Fruit fly (Drosophila melanogaster) whole organism, embryonic: Measurements from ENCODE around the gene RabX6.

Experiments
- Asciz ChIP-seq: fragments of 200-800 bp; sonication (Bioruptor generic); optimal IDR thresholded peaks from 2 replicates; lab custom pipeline; 2017; ENCODE audit warnings: missing biosample characterization, mild to moderate bottlenecking, missing genetic modification characterization, missing genetic modification reagents
- Awh ChIP-seq: fragments of 200-800 bp; sonication (Bioruptor generic); IDR thresholded peaks from 2 replicates; pipeline ENCODE4, ENCODE4 v1.3.6; 2022; ENCODE audit warnings: missing biosample characterization, missing genetic modification characterization
- Blimp-1 ChIP-seq: fragments of 200-800 bp; sonication (Bioruptor generic); optimal IDR thresholded peaks from 3 replicates; lab custom pipeline; 2018; ENCODE audit warnings: missing biosample characterization, missing genetic modification characterization, mild to moderate bottlenecking, moderate library complexity, missing genetic modification reagents
- CG10321 ChIP-seq: fragments of 200-800 bp; sonication (Bioruptor generic); IDR thresholded peaks from 2 replicates; pipeline ENCODE4 v1.3.6; 2022; ENCODE audit warnings: missing biosample characterization, missing genetic modification characterization
- CG10366 ChIP-seq: fragments of 200-800 bp; sonication (Bioruptor generic); IDR thresholded peaks from 2 replicates; pipeline ENCODE4 v1.3.6; 2022; ENCODE audit warnings: missing biosample characterization, missing genetic modification characterization
- CG11504 ChIP-seq: fragments of 200-800 bp; sonication (Bioruptor generic); optimal IDR thresholded peaks from 3 replicates; lab custom pipeline; 2019; ENCODE audit warnings: missing biosample characterization, mild to moderate bottlenecking, missing genetic modification characterization, moderate library complexity
- CG13775 ChIP-seq: fragments of 200-800 bp; sonication (Bioruptor generic); optimal IDR thresholded peaks from 3 replicates; lab custom pipeline; 2017; ENCODE audit warnings: missing biosample characterization, mild to moderate bottlenecking, missing genetic modification characterization
- CG14441 ChIP-seq: fragments of 200-800 bp; sonication (Bioruptor generic); IDR thresholded peaks from 2 replicates; pipeline ENCODE4 v1.3.6; 2022; ENCODE audit warnings: missing biosample characterization, missing genetic modification characterization
- CG14710 ChIP-seq: fragments of 200-800 bp; sonication (Bioruptor generic); optimal IDR thresholded peaks from 3 replicates; lab custom pipeline; 2019; ENCODE audit warnings: missing biosample characterization, mild to moderate bottlenecking, missing genetic modification characterization, moderate library complexity
- CG15601 ChIP-seq: fragments of 200-800 bp; sonication (Bioruptor generic); optimal IDR thresholded peaks from 3 replicates; lab custom pipeline; 2019; ENCODE audit warnings: missing biosample characterization, mild to moderate bottlenecking, missing genetic modification characterization, moderate library complexity
- CG1602 ChIP-seq: fragments of 200-800 bp; sonication (Bioruptor generic); optimal IDR thresholded peaks from 3 replicates; lab custom pipeline; 2016; ENCODE audit warnings: missing biosample characterization, missing genetic modification characterization
- CG17328 ChIP-seq: fragments of 200-800 bp; sonication (Bioruptor generic); IDR thresholded peaks from 2 replicates; pipeline ENCODE4 v1.3.6; 2022; ENCODE audit warnings: missing biosample characterization, missing genetic modification characterization
- CG18262 ChIP-seq: fragments of 200-800 bp; optimal IDR thresholded peaks from 3 replicates; lab custom pipeline; 2019; ENCODE audit warnings: missing biosample characterization, mild to moderate bottlenecking, missing genetic modification characterization, moderate library complexity
- CG2678 ChIP-seq: fragments of 200-800 bp; sonication (Bioruptor generic); optimal IDR thresholded peaks from 3 replicates; lab custom pipeline; 2019; ENCODE audit warnings: missing biosample characterization, mild to moderate bottlenecking, missing genetic modification characterization, moderate library complexity
- CG4730 ChIP-seq: fragments of 200-800 bp; sonication (Bioruptor generic); IDR thresholded peaks from 2 replicates; pipeline ENCODE4 v1.3.6; 2022; ENCODE audit warnings: missing biosample characterization, missing genetic modification characterization
- Hey ChIP-seq: fragments of 200-800 bp; sonication (Bioruptor generic); optimal IDR thresholded peaks from 3 replicates; lab custom pipeline; 2018; ENCODE audit warnings: missing biosample characterization, mild to moderate bottlenecking, missing genetic modification characterization
- Hr39 ChIP-seq: fragments of >200 bp; optimal IDR thresholded peaks from 2 replicates; lab custom pipeline; 2017
- Lpt ChIP-seq: fragments of >200 bp; optimal IDR thresholded peaks from 2 replicates; lab custom pipeline; 2018; ENCODE audit warnings: missing biosample characterization, missing genetic modification characterization
- Optix ChIP-seq: fragments of 200-800 bp; sonication (Bioruptor generic); IDR thresholded peaks from 3 replicates; pipeline ENCODE4 v1.3.6; 2022; ENCODE audit warnings: missing biosample characterization, missing genetic modification characterization
- Ptx1 ChIP-seq: fragments of 200-800 bp; sonication (Bioruptor generic); IDR thresholded peaks from 2 replicates; pipeline ENCODE4 v1.3.6; 2022; ENCODE audit warnings: missing biosample characterization, missing genetic modification characterization
- Sry-δ ChIP-seq: fragments of 200-800 bp; sonication (Bioruptor generic); optimal IDR thresholded peaks from 2 replicates; lab custom pipeline; 2016; ENCODE audit warnings: missing biosample characterization, missing genetic modification characterization
- Ssrp ChIP-seq: fragments of 200-800 bp; sonication (Bioruptor generic); optimal IDR thresholded peaks from 2 replicates; lab custom pipeline; 2018; ENCODE audit warnings: missing biosample characterization, mild to moderate bottlenecking, missing genetic modification characterization, moderate library complexity
- Xrp1 ChIP-seq: fragments of 200-800 bp; sonication (Bioruptor generic); IDR thresholded peaks from 2 replicates; pipeline ENCODE4 v1.3.6; 2022; ENCODE audit warnings: missing biosample characterization, missing genetic modification characterization
- bigmax ChIP-seq: fragments of 200-800 bp; sonication (Bioruptor generic); optimal IDR thresholded peaks from 2 replicates; lab custom pipeline; 2018; ENCODE audit warnings: missing biosample characterization, mild to moderate bottlenecking, missing genetic modification characterization
- bsh ChIP-seq, 2 experiments: fragments of 200-800 bp; sonication (Bioruptor generic); optimal IDR thresholded peaks; 2 replicates each; lab custom pipeline; 2017 to 2018; ENCODE audit warnings: mild to moderate bottlenecking in 2 of 2, missing biosample characterization in 2 of 2, missing genetic modification characterization in 2 of 2, moderate library complexity in 1 of 2
- chm ChIP-seq: fragments of 200-800 bp; sonication (Bioruptor generic); IDR thresholded peaks from 2 replicates; pipeline ENCODE4 v1.3.6; 2022; ENCODE audit warnings: missing biosample characterization, missing genetic modification characterization
- crc ChIP-seq: fragments of 200-800 bp; sonication (Bioruptor generic); optimal IDR thresholded peaks from 2 replicates; lab custom pipeline; 2016; ENCODE audit warnings: missing biosample characterization, missing genetic modification characterization
- dimm ChIP-seq: fragments of 200-800 bp; sonication (Bioruptor generic); IDR thresholded peaks from 2 replicates; pipeline ENCODE4 v1.3.6; 2022; ENCODE audit warnings: missing biosample characterization, missing genetic modification characterization
- dm ChIP-seq: fragments of 200-800 bp; sonication (Bioruptor generic); optimal IDR thresholded peaks from 3 replicates; lab custom pipeline; 2016; ENCODE audit warnings: missing biosample characterization, missing genetic modification characterization
- dysf ChIP-seq: fragments of 200-800 bp; sonication (Bioruptor generic); IDR thresholded peaks from 3 replicates; pipeline ENCODE4 v1.3.6; 2022; ENCODE audit warnings: missing biosample characterization, missing genetic modification characterization
- esg ChIP-seq: fragments of 200-800 bp; sonication (Bioruptor generic); conservative IDR thresholded peaks from 2 replicates; pipeline ENCODE4 v1.3.6; 2022; ENCODE audit warnings: missing biosample characterization, missing genetic modification characterization
- fd64A ChIP-seq: fragments of 200-800 bp; sonication (Bioruptor generic); optimal IDR thresholded peaks from 3 replicates; lab custom pipeline; 2018; ENCODE audit warnings: missing biosample characterization, mild to moderate bottlenecking, missing genetic modification characterization
- gem ChIP-seq: fragments of 200-800 bp; sonication (Bioruptor generic); optimal IDR thresholded peaks from 2 replicates; lab custom pipeline; 2019; ENCODE audit warnings: missing biosample characterization, mild to moderate bottlenecking, missing genetic modification characterization, moderate library complexity
- ind ChIP-seq: fragments of 200-800 bp; sonication (Bioruptor generic); optimal IDR thresholded peaks from 3 replicates; lab custom pipeline; 2016; ENCODE audit warnings: missing biosample characterization, missing genetic modification characterization
- ken ChIP-seq: fragments of 200-800 bp; sonication (Bioruptor generic); IDR thresholded peaks from 3 replicates; pipeline ENCODE4 v1.3.6; 2022; ENCODE audit warnings: missing biosample characterization, missing genetic modification characterization
- lab ChIP-seq: fragments of 200-800 bp; sonication (Bioruptor generic); optimal IDR thresholded peaks from 3 replicates; lab custom pipeline; 2017; ENCODE audit warnings: missing biosample characterization, missing genetic modification characterization, mild to moderate bottlenecking, moderate library complexity, missing genetic modification reagents
- lov ChIP-seq, 2 experiments: fragments of 200-800 bp in 1 of 2; fragments of >200 bp in 1 of 2; sonication (Bioruptor generic) in 1 of 2; IDR thresholded peaks in 1 of 2; optimal IDR thresholded peaks in 1 of 2; 2 replicates in 1 of 2; 3 replicates in 1 of 2; pipeline versions ENCODE4 v1.3.6 to Lab custom; 2017 to 2022; ENCODE audit warnings: missing biosample characterization in 1 of 2, missing genetic modification characterization in 1 of 2
- nerfin-2 ChIP-seq: fragments of 200-800 bp; sonication (Bioruptor generic); IDR thresholded peaks from 2 replicates; pipeline ENCODE4 v1.3.6; 2022; ENCODE audit warnings: missing biosample characterization, missing genetic modification characterization; ENCODE audit not compliant: partially characterized antibody
- pb ChIP-seq: fragments of 200-800 bp; sonication (Bioruptor generic); optimal IDR thresholded peaks from 3 replicates; lab custom pipeline; 2016; ENCODE audit warnings: missing biosample characterization, missing genetic modification characterization
- ranshi ChIP-seq: fragments of 200-800 bp; sonication (Bioruptor generic); IDR thresholded peaks from 2 replicates; pipeline ENCODE4 v1.3.6; 2022; ENCODE audit warnings: missing biosample characterization, missing genetic modification characterization
- row ChIP-seq: fragments of 200-800 bp; sonication (Bioruptor generic); IDR thresholded peaks from 3 replicates; pipeline ENCODE4 v1.3.6; 2022; ENCODE audit warnings: missing biosample characterization, missing genetic modification characterization
- sens ChIP-seq: fragments of 200-800 bp; sonication (Bioruptor generic); peaks from one replicate; lab custom pipeline; 2016; ENCODE audit warnings: missing biosample characterization, missing genetic modification characterization
- sima ChIP-seq: fragments of 200-800 bp; sonication (Bioruptor generic); optimal IDR thresholded peaks from 2 replicates; lab custom pipeline; 2016; ENCODE audit warnings: missing biosample characterization, missing genetic modification characterization
- stc ChIP-seq: fragments of 200-800 bp; sonication (Bioruptor generic); IDR thresholded peaks from 2 replicates; pipeline ENCODE4 v1.3.6; 2022; ENCODE audit warnings: missing biosample characterization, missing genetic modification characterization
- ttk ChIP-seq: fragments of 200-800 bp; sonication (Bioruptor generic); IDR thresholded peaks from 2 replicates; pipeline ENCODE4 v2.1.2; 2022; ENCODE audit warnings: missing biosample characterization, missing genetic modification characterization
- vvl ChIP-seq: fragments of 200-800 bp; sonication (Bioruptor generic); IDR thresholded peaks from 2 replicates; pipeline ENCODE4 v1.3.6; 2022; ENCODE audit warnings: missing biosample characterization, missing genetic modification characterization
- wor ChIP-seq: fragments of 200-800 bp; sonication (Bioruptor generic); IDR thresholded peaks from 2 replicates; pipeline ENCODE4 v1.3.6; 2022; ENCODE audit warnings: missing biosample characterization, missing genetic modification characterization
- zf30C ChIP-seq: fragments of 200-800 bp; sonication (Bioruptor generic); optimal IDR thresholded peaks from 3 replicates; lab custom pipeline; 2018; ENCODE audit warnings: missing biosample characterization, mild to moderate bottlenecking, missing genetic modification characterization

Gene RabX6

dm6 chr3L:721026-721425 is 30.7 kb downstream of the RabX6 start (continued):
- TF ChIP-seq fd64A (GFP tag; lab: Kevin White, UChicago): no peak
- no peak for TF ChIP-seq Hr39 (lab: Kevin White, UChicago)
- peak; percentile 9 for TF ChIP-seq CG11504 (tag; lab: Kevin White, UChicago)

- TF ChIP-seq bsh (GFP tag; optimal IDR thresholded peaks at IDR 0.05; lab: Kevin White, UChicago): peak in 1 of 2 experiments; percentile 9
- TF ChIP-seq lov (optimal IDR thresholded peaks at IDR 0.05; lab: Kevin White, UChicago): no peak
- TF ChIP-seq lov (GFP tag; IDR thresholded peaks at IDR 0.05; lab: Robert Waterston, UW): peak; percentile 30; the same call in 1 of the 3 replicates
- TF ChIP-seq ken (GFP tag; lab: Robert Waterston, UW): 0 out of 3 replicates have a peak, but pooled peaks have one; percentile 12
- TF ChIP-seq vvl (GFP tag; lab: Robert Waterston, UW): 0 out of 2 replicates have a peak, but pooled peaks have one; percentile 6
- TF ChIP-seq Asciz (GFP tag; lab: Kevin White, UChicago): peak; percentile 1
- no peak for TF ChIP-seq bigmax
- TF ChIP-seq crc (GFP tag; lab: Kevin White, UChicago): no peak
- peak; percentile 37; the same call in 1 of the 2 replicates for TF ChIP-seq Xrp1 (GFP tag; lab: Robert Waterston, UW)
- TF ChIP-seq lab (GFP tag; lab: Kevin White, UChicago): peak; percentile 9
- 0 out of 2 replicates have a peak, but pooled peaks have one; percentile 33 for TF ChIP-seq Awh
- peak; percentile 11 for TF ChIP-seq CG15601 (tag; lab: Kevin White, UChicago)
- TF ChIP-seq sens (GFP tag; lab: Kevin White, UChicago): peak; percentile 24
- no peak for TF ChIP-seq CG14710 (tag; lab: Kevin White, UChicago)
- no peak for TF ChIP-seq pb (GFP tag; lab: Kevin White, UChicago)
- peak; percentile 8; the same call in 1 of the 2 replicates for TF ChIP-seq CG10366
- TF ChIP-seq CG13775 (GFP tag; lab: Kevin White, UChicago): no peak
- TF ChIP-seq Optix: 0 out of 3 replicates have a peak, but pooled peaks have one; percentile 15
- no peak for TF ChIP-seq esg (GFP tag; lab: Robert Waterston, UW)
- TF ChIP-seq zf30C (GFP tag; lab: Kevin White, UChicago): peak; percentile 40
- TF ChIP-seq chm (GFP tag; lab: Robert Waterston, UW): peak; percentile 20; the same call in 1 of the 2 replicates
- peak; percentile 37; the same call in 1 of the 2 replicates for TF ChIP-seq CG14441 (GFP tag; lab: Robert Waterston, UW)
- TF ChIP-seq Blimp-1 (GFP tag; lab: Kevin White, UChicago): peak; percentile 27
- TF ChIP-seq ttk (GFP tag; lab: Robert Waterston, UW): no peak
- TF ChIP-seq dysf (GFP tag; lab: Robert Waterston, UW): 0 out of 3 replicates have a peak, but pooled peaks have one; percentile 5
- TF ChIP-seq sima (GFP tag; lab: Kevin White, UChicago): no peak
- no peak for TF ChIP-seq Lpt (GFP tag; lab: Kevin White, UChicago)
- TF ChIP-seq row (GFP tag; lab: Robert Waterston, UW): peak; percentile 28; the same call in 1 of the 3 replicates
- TF ChIP-seq Ssrp: no peak
- no peak for TF ChIP-seq ranshi
- peak; percentile 8; the same call in 1 of the 2 replicates for TF ChIP-seq Ptx1 (GFP tag; lab: Robert Waterston, UW)
- TF ChIP-seq Hey (tag; lab: Kevin White, UChicago): no peak
- TF ChIP-seq CG18262 (tag; lab: Kevin White, UChicago): no peak
- peak; percentile 12 for TF ChIP-seq gem (tag; lab: Kevin White, UChicago)
These were observed 31.5 kb downstream of the RabX6 start for dm6 chr3L:721863-722262.

- TF ChIP-seq Sry-δ (GFP tag; lab: Kevin White, UChicago): no peak
- no peak for TF ChIP-seq lov (optimal IDR thresholded peaks at IDR 0.05; lab: Kevin White, UChicago)
- 0 out of 3 replicates have a peak, but pooled peaks have one; percentile 51 for TF ChIP-seq lov (GFP tag; IDR thresholded peaks at IDR 0.05; lab: Robert Waterston, UW)
- TF ChIP-seq CG1602 (GFP tag; lab: Kevin White, UChicago): no peak
- no peak for TF ChIP-seq dimm
- no peak for TF ChIP-seq CG10321 (GFP tag; lab: Robert Waterston, UW)
- no peak for TF ChIP-seq wor
- TF ChIP-seq dm: no peak
- 0 out of 2 replicates have a peak, but pooled peaks have one; percentile 29 for TF ChIP-seq stc (GFP tag; lab: Robert Waterston, UW)
- TF ChIP-seq ind (GFP tag; lab: Kevin White, UChicago): peak; percentile 14
- TF ChIP-seq nerfin-2 (GFP tag; lab: Robert Waterston, UW): 0 out of 2 replicates have a peak, but pooled peaks have one; percentile 8
- TF ChIP-seq CG2678 (tag; lab: Kevin White, UChicago): peak; percentile 30
- peak; percentile 43; the same call in 1 of the 2 replicates for TF ChIP-seq CG17328
- TF ChIP-seq CG4730: peak; percentile 43; the same call in 1 of the 2 replicates
- no peak for TF ChIP-seq CG13775 (GFP tag; lab: Kevin White, UChicago)
These were observed 32.1 kb downstream of the RabX6 start for dm6 chr3L:722386-722785.
